Worm (Caenorhabditis elegans) whole organism, young adult: ENCODE measurements around the gene Y61B8B.3.
A peak's percentile ranks its signal among the peaks of the same experiment; 100 is the strongest.

Experiments used
- B0261.1 ChIP-seq: sonication (generic microtip); optimal IDR thresholded peaks from 2 replicates; lab custom pipeline; 2016; ENCODE audit warnings: mild to moderate bottlenecking, missing genetic modification characterization, moderate library complexity, missing compliant biosample characterization
- F23B12.7 ChIP-seq: sonication (generic microtip); optimal IDR thresholded peaks from 2 replicates; lab custom pipeline; 2017; ENCODE audit warnings: missing genetic modification characterization, mild to moderate bottlenecking, missing compliant biosample characterization, antibody characterized with exemption, moderate library complexity; ENCODE audit not compliant: insufficient read depth
- F52B5.7 ChIP-seq: sonication (generic microtip); optimal IDR thresholded peaks from 2 replicates; lab custom pipeline; 2016; ENCODE audit warnings: mild to moderate bottlenecking, missing genetic modification characterization, missing compliant biosample characterization
- T07F8.4 ChIP-seq: sonication (generic microtip); optimal IDR thresholded peaks from 2 replicates; lab custom pipeline; 2016; ENCODE audit warnings: mild to moderate bottlenecking, missing genetic modification characterization, moderate library complexity, missing compliant biosample characterization
- Y53F4B.3 ChIP-seq: fragments of 200-800 bp; sonication (Bioruptor generic); IDR thresholded peaks from 2 replicates; pipeline ENCODE4 v1.3.6; 2022; ENCODE audit warnings: missing genetic modification reagents, missing genetic modification characterization, missing compliant biosample characterization
- Y56A3A.18 ChIP-seq: fragments of 200-800 bp; sonication (Bioruptor generic); IDR thresholded peaks from 2 replicates; pipeline ENCODE4 v1.3.6; 2022; ENCODE audit warnings: missing genetic modification reagents, missing genetic modification characterization, missing compliant biosample characterization
- Y67H2A.10 ChIP-seq: fragments of 200-800 bp; sonication (Bioruptor generic); conservative IDR thresholded peaks from 2 replicates; pipeline ENCODE4 v1.3.6; 2022; ENCODE audit warnings: missing genetic modification reagents, missing genetic modification characterization, missing compliant biosample characterization
- aptf-2 ChIP-seq: fragments of 200-800 bp; sonication (Bioruptor generic); conservative IDR thresholded peaks from 2 replicates; pipeline ENCODE4 v1.3.6; 2022; ENCODE audit warnings: missing genetic modification reagents, missing genetic modification characterization, missing compliant biosample characterization
- athp-1 ChIP-seq: sonication (generic microtip); optimal IDR thresholded peaks from 2 replicates; lab custom pipeline; 2017; ENCODE audit warnings: mild to moderate bottlenecking, missing genetic modification characterization, missing compliant biosample characterization
- attf-6 ChIP-seq: fragments of 200-800 bp; sonication (Bioruptor generic); IDR thresholded peaks from 2 replicates; pipeline ENCODE4 v1.3.6; 2022; ENCODE audit warnings: missing genetic modification reagents, missing genetic modification characterization, missing compliant biosample characterization
- cebp-1 ChIP-seq, 2 experiments: fragments of 200-800 bp in 1 of 2; sonication (Bioruptor generic) in 1 of 2; sonication (generic microtip) in 1 of 2; IDR thresholded peaks in 1 of 2; optimal IDR thresholded peaks in 1 of 2; 2 replicates each; pipeline versions ENCODE4 v1.3.6 to Lab custom; 2017 to 2022; ENCODE audit warnings: missing compliant biosample characterization in 2 of 2, missing genetic modification characterization in 2 of 2, mild to moderate bottlenecking in 1 of 2, missing genetic modification reagents in 1 of 2, moderate library complexity in 1 of 2
- dpl-1 ChIP-seq: fragments of 150-350 bp; optimal IDR thresholded peaks from 2 replicates; lab custom pipeline; 2014; ENCODE audit warnings: missing biosample characterization, missing genetic modification reagents, missing genetic modification characterization
- egrh-3 ChIP-seq: fragments of 200-800 bp; sonication (Bioruptor generic); IDR thresholded peaks from 2 replicates; pipeline ENCODE4 v1.3.6; 2022; ENCODE audit warnings: missing genetic modification reagents, missing genetic modification characterization, missing compliant biosample characterization
- ets-4 ChIP-seq: fragments of 200-800 bp; sonication (Bioruptor generic); optimal IDR thresholded peaks from 2 replicates; lab custom pipeline; 2018; ENCODE audit warnings: mild to moderate bottlenecking, missing genetic modification characterization, missing compliant biosample characterization
- gei-17 ChIP-seq: fragments of 200-800 bp; sonication (Bioruptor generic); optimal IDR thresholded peaks from 2 replicates; lab custom pipeline; 2018; ENCODE audit warnings: mild to moderate bottlenecking, missing genetic modification characterization, missing compliant biosample characterization
- hmg-1.2 ChIP-seq: fragments of 200-800 bp; sonication (Bioruptor generic); IDR thresholded peaks from 2 replicates; pipeline ENCODE4 v1.3.6; 2022; ENCODE audit warnings: missing genetic modification reagents, missing genetic modification characterization, missing compliant biosample characterization
- hsf-1 ChIP-seq: fragments of 200-800 bp; sonication (Bioruptor generic); IDR thresholded peaks from 2 replicates; pipeline ENCODE4 v1.3.6; 2022; ENCODE audit warnings: missing genetic modification reagents, missing genetic modification characterization, missing compliant biosample characterization
- lin-35 ChIP-seq, 3 experiments: fragments of 150-350 bp in 2 of 3; sonication (generic microtip) in 1 of 3; optimal IDR thresholded peaks; 2 replicates each; lab custom pipeline; 2014 to 2018; ENCODE audit warnings: missing biosample characterization in 3 of 3, missing genetic modification characterization in 3 of 3, missing genetic modification reagents in 3 of 3
- madf-10 ChIP-seq: sonication (generic microtip); optimal IDR thresholded peaks from 2 replicates; lab custom pipeline; 2016; ENCODE audit warnings: mild to moderate bottlenecking, missing genetic modification characterization, missing compliant biosample characterization
- madf-8 ChIP-seq: fragments of 200-800 bp; sonication (Bioruptor generic); conservative IDR thresholded peaks from 2 replicates; pipeline ENCODE4 v1.3.6; 2022; ENCODE audit warnings: missing genetic modification reagents, missing genetic modification characterization, missing compliant biosample characterization
- mcd-1 ChIP-seq: fragments of 200-800 bp; sonication (Bioruptor generic); IDR thresholded peaks from 2 replicates; pipeline ENCODE4 v1.3.6; 2022; ENCODE audit warnings: missing genetic modification reagents, missing genetic modification characterization, missing compliant biosample characterization
- nfya-1 ChIP-seq: sonication (generic microtip); optimal IDR thresholded peaks from 2 replicates; lab custom pipeline; 2017; ENCODE audit warnings: antibody characterized with exemption, missing compliant biosample characterization, missing genetic modification characterization, borderline replicate concordance; ENCODE audit not compliant: insufficient read depth
- repo-1 ChIP-seq: sonication (generic microtip); optimal IDR thresholded peaks from 2 replicates; lab custom pipeline; 2017; ENCODE audit warnings: mild to moderate bottlenecking, missing genetic modification characterization, missing compliant biosample characterization
- rpc-1 ChIP-seq, 2 experiments: fragments of 150-350 bp in 1 of 2; sonication (generic microtip) in 1 of 2; optimal IDR thresholded peaks; 2 replicates each; lab custom pipeline; 2014 to 2018; ENCODE audit warnings: missing biosample characterization in 1 of 2, missing genetic modification characterization in 1 of 2, missing genetic modification reagents in 1 of 2, missing genotype in 1 of 2
- sea-2 ChIP-seq: fragments of 200-800 bp; sonication (Bioruptor generic); IDR thresholded peaks from 2 replicates; pipeline ENCODE4 v1.3.6; 2022; ENCODE audit warnings: missing genetic modification characterization, missing compliant biosample characterization
- snpc-1.1 ChIP-seq: sonication (generic microtip); optimal IDR thresholded peaks from 2 replicates; lab custom pipeline; 2017; ENCODE audit warnings: missing genetic modification characterization, mild to moderate bottlenecking, missing compliant biosample characterization, antibody characterized with exemption, moderate library complexity, missing genotype, missing genetic modification reagents; ENCODE audit not compliant: insufficient read depth
- snpc-1.3 ChIP-seq: sonication (generic microtip); optimal IDR thresholded peaks from 2 replicates; lab custom pipeline; 2017; ENCODE audit warnings: missing genetic modification characterization, mild to moderate bottlenecking, missing compliant biosample characterization, antibody characterized with exemption, moderate library complexity, missing genotype, missing genetic modification reagents; ENCODE audit not compliant: insufficient read depth
- snpc-4 ChIP-seq, 5 experiments: fragments of 150-350 bp in 1 of 5; sonication (generic microtip) in 4 of 5; optimal IDR thresholded peaks; 2 replicates each; lab custom pipeline; 2014 to 2018; ENCODE audit warnings: missing genetic modification characterization in 5 of 5, missing biosample characterization in 3 of 5, antibody characterized with exemption in 2 of 5, mild to moderate bottlenecking in 2 of 5, missing compliant biosample characterization in 2 of 5, missing genotype in 2 of 5, moderate library complexity in 2 of 5, missing genetic modification reagents in 1 of 5
- tbp1 ChIP-seq: fragments of 200-800 bp; sonication (Bioruptor generic); optimal IDR thresholded peaks from 2 replicates; lab custom pipeline; 2018; ENCODE audit warnings: mild to moderate bottlenecking, missing genetic modification characterization, missing compliant biosample characterization
- tlf-1 ChIP-seq: fragments of 200-800 bp; sonication (Bioruptor generic); optimal IDR thresholded peaks from 2 replicates; lab custom pipeline; 2018; ENCODE audit warnings: mild to moderate bottlenecking, missing genetic modification characterization, missing compliant biosample characterization
- unc-130 ChIP-seq: sonication (generic microtip); optimal IDR thresholded peaks from 2 replicates; lab custom pipeline; 2016; ENCODE audit warnings: missing genetic modification reagents, missing genetic modification characterization, missing compliant biosample characterization
- ztf-25 ChIP-seq: fragments of 200-800 bp; sonication (Bioruptor generic); IDR thresholded peaks from 2 replicates; pipeline ENCODE4 v1.3.6; 2022; ENCODE audit warnings: missing genetic modification reagents, missing genetic modification characterization, missing compliant biosample characterization

Gene Y61B8B.3

ce11 chrV:17317786-17318185, 5.5 kb upstream of the Y61B8B.3 start, which contains the start of gene srz-58 (continued):
- no peak for TF ChIP-seq athp-1 (tag; lab: Kevin White, UChicago)
- peak; percentile 39; the same call in 1 of the 2 replicates for TF ChIP-seq mcd-1
- no peak for TF ChIP-seq snpc-1.1 (tag; lab: Kevin White, UChicago)
- no peak for TF ChIP-seq nfya-1 (tag; lab: Kevin White, UChicago)
- no peak for TF ChIP-seq T07F8.4 (tag; lab: Kevin White, UChicago)
- no peak for TF ChIP-seq aptf-2 (GFP tag; lab: Robert Waterston, UW)
- TF ChIP-seq attf-6 (GFP tag; lab: Robert Waterston, UW) = peak; percentile 69; the same call in 1 of the 2 replicates
- peak; percentile 53 for TF ChIP-seq rpc-1 (optimal IDR thresholded peaks at IDR 0.05; lab: Kevin White, UChicago)
- TF ChIP-seq rpc-1 (tag; optimal IDR thresholded peaks at IDR 0.05; lab: Kevin White, UChicago) = peak; percentile 74

- 0 out of 2 replicates have a peak, but pooled peaks have one; percentile 56 for TF ChIP-seq sea-2 (GFP tag; lab: Robert Waterston, UW)
- TF ChIP-seq dpl-1 (GFP tag; lab: Kevin White, UChicago) = no peak
Measured at ce11 chrV:17317297-17317696, 5.0 kb upstream of the Y61B8B.3 start.

ce11 chrV:17315063-17315462, 2.8 kb upstream of the Y61B8B.3 start, which contains the start of gene F31E9.6:
Gene F31E9.6 (minus strand): TSS chrV:17315153.
- no peak for TF ChIP-seq tlf-1 (GFP tag; lab: Kevin White, UChicago)
- no peak for TF ChIP-seq rpc-1 (optimal IDR thresholded peaks at IDR 0.05; lab: Kevin White, UChicago)
- TF ChIP-seq rpc-1 (tag; optimal IDR thresholded peaks at IDR 0.05; lab: Kevin White, UChicago) = no peak
- TF ChIP-seq Y56A3A.18 (GFP tag; lab: Robert Waterston, UW) = no peak
- no peak for TF ChIP-seq snpc-1.3 (tag; lab: Kevin White, UChicago)
- TF ChIP-seq athp-1 (tag; lab: Kevin White, UChicago) = no peak
- TF ChIP-seq B0261.1 = no peak
- TF ChIP-seq snpc-4 (GFP tag; optimal IDR thresholded peaks at IDR 0.05; lab: Kevin White, UChicago) = no peak
- peak in 1 of 4 experiments; percentile 17 for TF ChIP-seq snpc-4 (tag; optimal IDR thresholded peaks at IDR 0.05; lab: Kevin White, UChicago)
- no peak for TF ChIP-seq egrh-3 (GFP tag; lab: Robert Waterston, UW)
- no peak for TF ChIP-seq madf-10 (tag; lab: Kevin White, UChicago)
- no peak for TF ChIP-seq tbp1 (GFP tag; lab: Kevin White, UChicago)
- TF ChIP-seq hmg-1.2 = peak; percentile 81
- no peak for TF ChIP-seq gei-17 (GFP tag; lab: Kevin White, UChicago)
- TF ChIP-seq F52B5.7 (tag; lab: Kevin White, UChicago) = no peak
- no peak for TF ChIP-seq aptf-2 (GFP tag; lab: Robert Waterston, UW)

ce11 chrV:17307926-17308325, 4.4 kb downstream of the Y61B8B.3 start:
- TF ChIP-seq snpc-4 (GFP tag; optimal IDR thresholded peaks at IDR 0.05; lab: Kevin White, UChicago) = no peak
- peak in 2 of 4 experiments; percentile 52 to 62 for TF ChIP-seq snpc-4 (tag; optimal IDR thresholded peaks at IDR 0.05; lab: Kevin White, UChicago)
- TF ChIP-seq ztf-25 (GFP tag; lab: Robert Waterston, UW) = no peak

ce11 chrV:17303392-17303791, 8.9 kb downstream of the Y61B8B.3 start:
- TF ChIP-seq cebp-1 (GFP tag; IDR thresholded peaks at IDR 0.05; lab: Robert Waterston, UW) = no peak
- TF ChIP-seq cebp-1 (tag; optimal IDR thresholded peaks at IDR 0.05; lab: Kevin White, UChicago) = no peak
- TF ChIP-seq Y67H2A.10 = no peak
- TF ChIP-seq repo-1 = no peak
- no peak for TF ChIP-seq F23B12.7
- TF ChIP-seq Y53F4B.3 (GFP tag; lab: Robert Waterston, UW) = no peak
- no peak for TF ChIP-seq hsf-1
- TF ChIP-seq attf-6 (GFP tag; lab: Robert Waterston, UW) = no peak
- TF ChIP-seq ets-4 (GFP tag; lab: Kevin White, UChicago) = no peak
- TF ChIP-seq madf-8 (GFP tag; lab: Robert Waterston, UW) = no peak
- TF ChIP-seq lin-35 (GFP tag; optimal IDR thresholded peaks at IDR 0.05; lab: Kevin White, UChicago) = no peak
- no peak for TF ChIP-seq tlf-1 (GFP tag; lab: Kevin White, UChicago)
- TF ChIP-seq unc-130 (GFP tag; lab: Kevin White, UChicago) = no peak
- TF ChIP-seq sea-2 (GFP tag; lab: Robert Waterston, UW) = no peak
- TF ChIP-seq egrh-3 (GFP tag; lab: Robert Waterston, UW) = no peak
